Worm (Caenorhabditis elegans) whole organism, L2 larva: ENCODE data around the gene ntc-1.

Experiments
- C34F6.9 ChIP-seq: fragments of 150-350 bp; optimal IDR thresholded peaks from 2 replicates; lab custom pipeline; 2014; ENCODE audit warnings: missing biosample characterization, missing genetic modification characterization
- F13H6.1 ChIP-seq: sonication (generic microtip); optimal IDR thresholded peaks from 2 replicates; lab custom pipeline; 2016; ENCODE audit warnings: missing genetic modification characterization, missing compliant biosample characterization
- R02D3.7 ChIP-seq: fragments of 150-350 bp; optimal IDR thresholded peaks from 2 replicates; lab custom pipeline; 2014; ENCODE audit warnings: missing biosample characterization, missing genetic modification characterization
- Y55F3AM.14 ChIP-seq: fragments of 200-800 bp; sonication (Bioruptor generic); optimal IDR thresholded peaks from 2 replicates; lab custom pipeline; 2018; ENCODE audit warnings: mild to moderate bottlenecking, missing genetic modification characterization, missing compliant biosample characterization
- ZK546.5 ChIP-seq: sonication (generic microtip); optimal IDR thresholded peaks from 2 replicates; lab custom pipeline; 2017; ENCODE audit warnings: missing biosample characterization, missing genetic modification characterization
- aly-2 ChIP-seq: fragments of 150-350 bp; optimal IDR thresholded peaks from 2 replicates; lab custom pipeline; 2014; ENCODE audit warnings: missing biosample characterization, missing genetic modification characterization
- ceh-82 ChIP-seq: fragments of 150-350 bp; optimal IDR thresholded peaks from 2 replicates; lab custom pipeline; 2014; ENCODE audit warnings: missing biosample characterization, missing genetic modification characterization
- crh-2 ChIP-seq: sonication (generic microtip); optimal IDR thresholded peaks from 2 replicates; lab custom pipeline; 2017; ENCODE audit warnings: missing biosample characterization, missing genetic modification characterization
- egl-27 ChIP-seq: sonication (generic microtip); optimal IDR thresholded peaks from 3 replicates; lab custom pipeline; 2017; ENCODE audit warnings: missing biosample characterization, missing genetic modification reagents, missing genetic modification characterization
- elt-3 ChIP-seq: sonication (generic microtip); optimal IDR thresholded peaks from 2 replicates; lab custom pipeline; 2017; ENCODE audit warnings: missing biosample characterization, missing genetic modification characterization
- fos-1 ChIP-seq: fragments of 150-350 bp; optimal IDR thresholded peaks from 2 replicates; lab custom pipeline; 2014; ENCODE audit warnings: missing biosample characterization, missing genetic modification characterization
- gmeb-1 ChIP-seq: fragments of 150-350 bp; optimal IDR thresholded peaks from 2 replicates; lab custom pipeline; 2014; ENCODE audit warnings: missing biosample characterization, missing genetic modification characterization
- lin-11 ChIP-seq: fragments of 150-350 bp; sonication (generic microtip); optimal IDR thresholded peaks from 2 replicates; lab custom pipeline; 2014; ENCODE audit warnings: missing biosample characterization, missing genetic modification characterization, inconsistent platforms, mixed read lengths
- lin-13 ChIP-seq: fragments of 150-350 bp; optimal IDR thresholded peaks from 2 replicates; lab custom pipeline; 2014; ENCODE audit warnings: missing biosample characterization, missing genetic modification reagents, missing genetic modification characterization
- lin-39 ChIP-seq: fragments of 150-350 bp; optimal IDR thresholded peaks from 2 replicates; lab custom pipeline; 2014; ENCODE audit warnings: missing biosample characterization, missing genetic modification reagents, missing genetic modification characterization
- mab-5 ChIP-seq: fragments of 150-350 bp; optimal IDR thresholded peaks from 2 replicates; lab custom pipeline; 2014; ENCODE audit warnings: missing biosample characterization, missing genetic modification characterization
- mbf-1 ChIP-seq: sonication (generic microtip); optimal IDR thresholded peaks from 2 replicates; lab custom pipeline; 2017; ENCODE audit warnings: missing biosample characterization, missing genetic modification characterization
- mdl-1 ChIP-seq, 2 experiments: fragments of 150-350 bp in 1 of 2; sonication (generic microtip) in 1 of 2; optimal IDR thresholded peaks; 2 replicates each; lab custom pipeline; 2017; ENCODE audit warnings: missing biosample characterization in 2 of 2, missing genetic modification characterization in 2 of 2
- nhr-11 ChIP-seq: fragments of 150-350 bp; optimal IDR thresholded peaks from 2 replicates; lab custom pipeline; 2014; ENCODE audit warnings: missing biosample characterization, missing genetic modification characterization
- nhr-129 ChIP-seq: fragments of 150-350 bp; optimal IDR thresholded peaks from 2 replicates; lab custom pipeline; 2014; ENCODE audit warnings: missing biosample characterization, missing genetic modification characterization
- nhr-21 ChIP-seq: fragments of 150-350 bp; optimal IDR thresholded peaks from 2 replicates; lab custom pipeline; 2014; ENCODE audit warnings: missing biosample characterization, missing genetic modification characterization
- nhr-23 ChIP-seq: fragments of 150-350 bp; optimal IDR thresholded peaks from 2 replicates; lab custom pipeline; 2014; ENCODE audit warnings: missing biosample characterization, missing genetic modification reagents, missing genetic modification characterization
- nhr-237 ChIP-seq: fragments of 150-350 bp; optimal IDR thresholded peaks from 2 replicates; lab custom pipeline; 2014; ENCODE audit warnings: missing biosample characterization, missing genetic modification characterization
- nhr-25 ChIP-seq: fragments of 150-350 bp; sonication (generic microtip); optimal IDR thresholded peaks from 3 replicates; lab custom pipeline; 2014; ENCODE audit warnings: missing biosample characterization, missing genetic modification characterization
- nhr-77 ChIP-seq: fragments of 150-350 bp; optimal IDR thresholded peaks from 2 replicates; lab custom pipeline; 2014; ENCODE audit warnings: missing biosample characterization, missing genetic modification characterization
- sem-4 ChIP-seq: fragments of 150-350 bp; optimal IDR thresholded peaks from 2 replicates; lab custom pipeline; 2014; ENCODE audit warnings: missing biosample characterization, missing genetic modification reagents, missing genetic modification characterization
- skn-1 ChIP-seq: sonication (generic microtip); optimal IDR thresholded peaks from 2 replicates; lab custom pipeline; 2017; ENCODE audit warnings: missing biosample characterization, missing genetic modification characterization
- sma-3 ChIP-seq: sonication (generic microtip); optimal IDR thresholded peaks from 2 replicates; lab custom pipeline; 2016; ENCODE audit warnings: missing genetic modification reagents, missing genetic modification characterization, missing compliant biosample characterization
- sma-9 ChIP-seq, 2 experiments: fragments of 150-350 bp in 1 of 2; sonication (generic microtip) in 1 of 2; optimal IDR thresholded peaks; 2 replicates each; lab custom pipeline; 2014 to 2016; ENCODE audit warnings: missing genetic modification characterization in 2 of 2, mild to moderate bottlenecking in 1 of 2, missing biosample characterization in 1 of 2, missing compliant biosample characterization in 1 of 2, missing genetic modification reagents in 1 of 2, moderate library complexity in 1 of 2
- unc-39 ChIP-seq: fragments of 150-350 bp; optimal IDR thresholded peaks from 2 replicates; lab custom pipeline; 2014; ENCODE audit warnings: missing biosample characterization, missing genetic modification characterization
- unc-62 ChIP-seq: fragments of 150-350 bp; optimal IDR thresholded peaks from 2 replicates; lab custom pipeline; 2014; ENCODE audit warnings: missing biosample characterization, missing genetic modification reagents, missing genetic modification characterization
- zag-1 ChIP-seq: fragments of 150-350 bp; optimal IDR thresholded peaks from 2 replicates; lab custom pipeline; 2014; ENCODE audit warnings: missing biosample characterization, missing genetic modification characterization
- ztf-1 ChIP-seq: fragments of 200-800 bp; sonication (Bioruptor generic); conservative IDR thresholded peaks from 2 replicates; pipeline ENCODE4 v1.3.6; 2022; ENCODE audit warnings: missing genetic modification characterization, missing compliant biosample characterization
- ztf-11 ChIP-seq: sonication (generic microtip); optimal IDR thresholded peaks from 2 replicates; lab custom pipeline; 2017; ENCODE audit warnings: missing biosample characterization, missing genetic modification characterization

The ntc-1 gene

DNA sequence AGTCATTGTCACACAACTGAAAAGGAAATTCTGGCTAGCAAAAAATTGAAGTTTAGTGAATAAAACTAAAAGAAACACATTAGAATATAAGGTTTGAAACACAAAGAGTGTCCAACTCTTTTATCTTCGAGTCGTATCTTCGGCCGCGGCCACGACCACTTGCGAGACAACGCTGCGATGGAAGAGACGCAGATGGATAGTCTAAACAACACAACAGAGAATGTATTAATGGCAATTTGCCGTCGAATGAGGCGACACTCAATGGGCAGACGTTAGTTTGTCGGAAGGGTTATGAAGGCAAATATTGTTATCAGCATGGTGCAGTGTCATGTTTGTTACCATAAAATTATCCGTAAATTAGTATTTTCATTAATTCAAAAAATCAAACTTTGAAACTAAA, 12.8 kb upstream of the ntc-1 start, which contains the start of gene F39C12.1 (continued):
- TF ChIP-seq lin-11 (tag; lab: Kevin White, UChicago), result no peak
- TF ChIP-seq nhr-77 (tag; lab: Kevin White, UChicago), result no peak
- TF ChIP-seq nhr-23, result no peak
- no peak for TF ChIP-seq egl-27 (tag; lab: Kevin White, UChicago)
- TF ChIP-seq unc-62 (GFP tag; lab: Kevin White, UChicago), result no peak
- no peak for TF ChIP-seq lin-39
- TF ChIP-seq nhr-25, result no peak
- peak; percentile 55 for TF ChIP-seq C34F6.9 (tag; lab: Kevin White, UChicago)
- no peak for TF ChIP-seq nhr-11 (tag; lab: Kevin White, UChicago)
- TF ChIP-seq ceh-82, result no peak
- TF ChIP-seq F13H6.1 (tag; lab: Kevin White, UChicago), result no peak
- TF ChIP-seq unc-39 (tag; lab: Kevin White, UChicago), result no peak

ce11 chrX:4859582-4860095, 6.3 kb upstream of the ntc-1 start, which contains the start of gene add-1:
TSS of gene add-1 (minus strand) at chrX:4860045.
- TF ChIP-seq crh-2, result no peak
- TF ChIP-seq C34F6.9 (tag; lab: Kevin White, UChicago), result peak; percentile 35
- no peak for TF ChIP-seq skn-1 (tag; lab: Kevin White, UChicago)
- TF ChIP-seq Y55F3AM.14 (GFP tag; lab: Kevin White, UChicago), result no peak
- no peak for TF ChIP-seq sem-4 (tag; lab: Kevin White, UChicago)
- peak; percentile 40 for TF ChIP-seq sma-9 (GFP tag; optimal IDR thresholded peaks at IDR 0.05; lab: Kevin White, UChicago)
- no peak for TF ChIP-seq sma-9 (tag; optimal IDR thresholded peaks at IDR 0.05; lab: Kevin White, UChicago)
- no peak for TF ChIP-seq zag-1 (tag; lab: Kevin White, UChicago)
- no peak for TF ChIP-seq mdl-1 (tag; optimal IDR thresholded peaks at IDR 0.05; lab: Kevin White, UChicago)

DNA sequence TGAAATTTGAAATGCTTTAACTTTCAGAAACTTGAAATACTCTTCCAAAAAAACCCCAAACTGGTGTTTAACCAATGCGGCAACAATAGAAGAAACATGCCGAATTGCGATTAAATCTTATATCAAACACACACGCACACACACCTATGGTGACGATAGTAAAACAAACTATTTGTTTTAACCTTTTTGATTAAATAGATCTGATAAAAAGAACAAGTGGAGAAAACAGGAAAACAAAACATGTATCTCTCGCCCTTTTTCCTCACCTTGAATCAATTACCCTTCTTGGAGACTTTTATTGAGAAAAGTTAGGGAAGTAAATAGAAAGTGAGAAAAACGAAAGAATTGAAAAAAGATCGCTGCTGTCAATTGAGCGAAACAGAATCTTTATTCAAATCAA, 4.5 kb upstream of the ntc-1 start:
- TF ChIP-seq gmeb-1 (tag; lab: Kevin White, UChicago) (peak; percentile 2), ztf-1 (GFP tag; lab: Robert Waterston, UW) (no peak), nhr-25 (peak; percentile 37)

- TF ChIP-seq unc-39 (tag; lab: Kevin White, UChicago) (no peak), zag-1 (tag; lab: Kevin White, UChicago) (no peak), fos-1 (tag; lab: Kevin White, UChicago) (peak; percentile 37)
Measured at ce11 chrX:4862062-4862461, 3.8 kb upstream of the ntc-1 start.

- TF ChIP-seq nhr-129 (no peak), mab-5 (peak; percentile 14), elt-3 (tag; lab: Kevin White, UChicago) (no peak)
Measured at ce11 chrX:4864214-4864613, 1.7 kb upstream of the ntc-1 start.

ce11 chrX:4869627-4870026, 3.7 kb downstream of the ntc-1 start:
- TF ChIP-seq lin-13 (GFP tag; lab: Kevin White, UChicago) (no peak), mdl-1 (tag; optimal IDR thresholded peaks at IDR 0.05; lab: Kevin White, UChicago) (no peak), nhr-77 (tag; lab: Kevin White, UChicago) (no peak), nhr-11 (tag; lab: Kevin White, UChicago) (no peak), ceh-82 (no peak), ztf-11 (tag; lab: Kevin White, UChicago) (no peak), nhr-21 (tag; lab: Kevin White, UChicago) (no peak), R02D3.7 (tag; lab: Kevin White, UChicago) (no peak), unc-62 (GFP tag; lab: Kevin White, UChicago) (no peak), mbf-1 (no peak), nhr-237 (tag; lab: Kevin White, UChicago) (no peak), crh-2 (no peak), aly-2 (no peak), sma-3 (GFP tag; lab: Kevin White, UChicago) (no peak), sma-9 (GFP tag; optimal IDR thresholded peaks at IDR 0.05; lab: Kevin White, UChicago) (no peak), sma-9 (tag; optimal IDR thresholded peaks at IDR 0.05; lab: Kevin White, UChicago) (no peak), skn-1 (tag; lab: Kevin White, UChicago) (no peak), ZK546.5 (tag; lab: Kevin White, UChicago) (no peak), elt-3 (tag; lab: Kevin White, UChicago) (no peak)
- TF ChIP-seq, all 48 proteins: peak for 0
